Worm (Caenorhabditis elegans) whole organism, L1 larva: ENCODE data around the gene crb-3.

Experiments
- elt-3 ChIP-seq, 6 experiments: fragments of 150-350 bp in 1 of 6; sonication (generic microtip); optimal IDR thresholded peaks; 2 replicates each; lab custom pipeline; 2017 to 2018; ENCODE audit warnings: missing biosample characterization in 6 of 6, missing genetic modification characterization in 6 of 6, inconsistent platforms in 1 of 6
- ets-5 ChIP-seq: fragments of 200-800 bp; sonication (Bioruptor generic); IDR thresholded peaks from 2 replicates; pipeline ENCODE4 v1.3.6; 2022; ENCODE audit warnings: missing genetic modification characterization, missing compliant biosample characterization
- grh-1 ChIP-seq: fragments of 200-800 bp; sonication (Bioruptor generic); IDR thresholded peaks from 2 replicates; pipeline ENCODE4 v1.3.6; 2022; ENCODE audit warnings: missing genetic modification reagents, missing genetic modification characterization, missing compliant biosample characterization
- nhr-237 ChIP-seq: fragments of 150-350 bp; optimal IDR thresholded peaks from 2 replicates; lab custom pipeline; 2014; ENCODE audit warnings: missing biosample characterization, missing genetic modification characterization
- nhr-85 ChIP-seq: sonication (generic microtip); peaks from one replicate; lab custom pipeline; 2016; ENCODE audit warnings: missing genetic modification characterization, inconsistent platforms, missing compliant biosample characterization
- unc-30 ChIP-seq: sonication (generic microtip); optimal IDR thresholded peaks from 2 replicates; lab custom pipeline; 2017; ENCODE audit warnings: missing biosample characterization, missing genetic modification characterization
- zag-1 ChIP-seq: fragments of 150-350 bp; optimal IDR thresholded peaks from 2 replicates; lab custom pipeline; 2014; ENCODE audit warnings: missing biosample characterization, missing genetic modification characterization

ce11 chrX:9210086-9210485 lies 6.5 kb downstream of the crb-3 start:
- TF ChIP-seq zag-1 (tag; lab: Kevin White, UChicago) (no peak), ets-5 (GFP tag; lab: Robert Waterston, UW) (no peak), nhr-85 (no peak), unc-30 (tag; lab: Kevin White, UChicago) (no peak), nhr-237 (tag; lab: Kevin White, UChicago) (no peak), grh-1 (GFP tag; lab: Robert Waterston, UW) (no peak), elt-3 (tag; optimal IDR thresholded peaks at IDR 0.05; lab: Kevin White, UChicago) (no peak)
